Fruit fly (Drosophila melanogaster): Measurements from ENCODE around the gene Flad2.
"Not testable (repeated sequence)": the region's sequence is repeated elsewhere in the genome, so short reads cannot be mapped to it uniquely, and the experiment has no call there.

The Flad2 gene

dm6 chr2L:13436791-13437190 is 24.5 kb downstream of the Flad2 start:
- TF ChIP-seq fru (GFP tag; optimal IDR thresholded peaks at IDR 0.05) (peak; percentile 44), OdsH (GFP tag; optimal IDR thresholded peaks at IDR 0.05) (no peak), h (GFP tag; optimal IDR thresholded peaks at IDR 0.05) (peak; percentile 82), Rel (GFP tag; optimal IDR thresholded peaks at IDR 0.05) (no peak), Rel (tag; optimal IDR thresholded peaks at IDR 0.05) (peak; percentile 10), Hr83 (GFP tag; optimal IDR thresholded peaks at IDR 0.05; ENCODE audit: poor library complexity, severe bottlenecking) (peak; percentile 28)

dm6 chr2L:13445249-13445846 is 33.0 kb downstream of the Flad2 start, which contains the start of gene Hacd2:
Hacd2 (minus strand) TSS chr2L:13445651.
- TF ChIP-seq sv (GFP tag; optimal IDR thresholded peaks at IDR 0.05) (peak; percentile 52), Hr83 (GFP tag; optimal IDR thresholded peaks at IDR 0.05; ENCODE audit: poor library complexity, severe bottlenecking) (peak; percentile 25), psq (GFP tag; optimal IDR thresholded peaks at IDR 0.05) (peak; percentile 16), HLH106 (tag; optimal IDR thresholded peaks at IDR 0.05) (peak; percentile 33), Vsx2 (GFP tag; optimal IDR thresholded peaks at IDR 0.05; ENCODE audit: partially characterized antibody) (no peak), foxo (GFP tag; optimal IDR thresholded peaks at IDR 0.05) (peak in 1 of 2 experiments; percentile 34), Sp1 (GFP tag; optimal IDR thresholded peaks at IDR 0.05) (no peak), h (GFP tag; optimal IDR thresholded peaks at IDR 0.05) (peak; percentile 25), rgr (GFP tag; optimal IDR thresholded peaks at IDR 0.05) (peak; percentile 39), Jra (GFP tag; optimal IDR thresholded peaks at IDR 0.05) (no peak), pan (optimal IDR thresholded peaks at IDR 0.05) (no peak), Hnf4 (GFP tag; optimal IDR thresholded peaks at IDR 0.05) (peak; percentile 77)

dm6 chr2L:13449397-13449796 is 37.1 kb downstream of the Flad2 start, which contains the start of gene Hsp60D:
Hsp60D (minus strand) TSS chr2L:13449497.
- TF ChIP-seq CG32264, Sp1, Jra (GFP tag; optimal IDR thresholded peaks at IDR 0.05): not testable (repeated sequence)

dm6 chr2L:13457037-13457547 is 44.8 kb downstream of the Flad2 start, which contains the start of gene CG42809:
CG42809 (plus strand) TSS chr2L:13457497.
- TF ChIP-seq sv (GFP tag; optimal IDR thresholded peaks at IDR 0.05), result no peak
- no peak for TF ChIP-seq brk (GFP tag; optimal IDR thresholded peaks at IDR 0.05)
- peak; percentile 12 for TF ChIP-seq Dfd (GFP tag; optimal IDR thresholded peaks at IDR 0.05)

dm6 chr2L:13458991-13459731 is 46.8 kb downstream of the Flad2 start, which contains the start of gene CG42810:
CG42810 (plus strand) TSS chr2L:13459681.
- peak; percentile 11 for TF ChIP-seq Myc (optimal IDR thresholded peaks at IDR 0.05)
- no peak for TF ChIP-seq CG9705 (GFP tag; optimal IDR thresholded peaks at IDR 0.05)
- no peak for TF ChIP-seq Hnf4 (GFP tag; optimal IDR thresholded peaks at IDR 0.05)
- no peak for TF ChIP-seq Dif (GFP tag; optimal IDR thresholded peaks at IDR 0.05; ENCODE audit: partially characterized antibody)
- TF ChIP-seq jim (GFP tag; optimal IDR thresholded peaks at IDR 0.05), result no peak
- TF ChIP-seq Rel (GFP tag; optimal IDR thresholded peaks at IDR 0.05), result no peak
- TF ChIP-seq Rel (tag; optimal IDR thresholded peaks at IDR 0.05), result no peak

- no peak for TF ChIP-seq sv (GFP tag; optimal IDR thresholded peaks at IDR 0.05)
- no peak for TF ChIP-seq rgr (GFP tag; optimal IDR thresholded peaks at IDR 0.05)
- no peak for TF ChIP-seq psq (GFP tag; optimal IDR thresholded peaks at IDR 0.05)
- no peak for TF ChIP-seq CG32264 (GFP tag; optimal IDR thresholded peaks at IDR 0.05)
- no peak for TF ChIP-seq N (GFP tag; optimal IDR thresholded peaks at IDR 0.05)
- TF ChIP-seq Dif (GFP tag; optimal IDR thresholded peaks at IDR 0.05; ENCODE audit: partially characterized antibody), result no peak
- no peak for TF ChIP-seq Myc (optimal IDR thresholded peaks at IDR 0.05)
- TF ChIP-seq dl (GFP tag; optimal IDR thresholded peaks at IDR 0.05; ENCODE audit: insufficient read depth in 1 of 2, partially characterized antibody in 2 of 2), result no peak
- no peak for TF ChIP-seq Hr83 (GFP tag; optimal IDR thresholded peaks at IDR 0.05; ENCODE audit: poor library complexity, severe bottlenecking)
- no peak for TF ChIP-seq Jra (GFP tag; optimal IDR thresholded peaks at IDR 0.05)
- TF ChIP-seq br (GFP tag; optimal IDR thresholded peaks at IDR 0.05), result no peak
- no peak for TF ChIP-seq Hnf4 (GFP tag; optimal IDR thresholded peaks at IDR 0.05)
- peak; percentile 50 for TF ChIP-seq fru (GFP tag; optimal IDR thresholded peaks at IDR 0.05)
- no peak for TF ChIP-seq sage (GFP tag; optimal IDR thresholded peaks at IDR 0.05)
- TF ChIP-seq pan (optimal IDR thresholded peaks at IDR 0.05), result no peak
- peak; percentile 30 for TF ChIP-seq ey (GFP tag; optimal IDR thresholded peaks at IDR 0.05)
- TF ChIP-seq Dfd (GFP tag; optimal IDR thresholded peaks at IDR 0.05), result no peak
- TF ChIP-seq HLH106 (tag; optimal IDR thresholded peaks at IDR 0.05), result peak; percentile 35
- TF ChIP-seq foxo (GFP tag; optimal IDR thresholded peaks at IDR 0.05), result peak in 1 of 2 experiments; percentile 31
- no peak for TF ChIP-seq Mio (GFP tag; optimal IDR thresholded peaks at IDR 0.05)
- no peak for TF ChIP-seq dmrt93B (GFP tag; optimal IDR thresholded peaks at IDR 0.05)
- no peak for TF ChIP-seq woc (GFP tag; optimal IDR thresholded peaks at IDR 0.05)
- no peak for TF ChIP-seq Hr78 (GFP tag; optimal IDR thresholded peaks at IDR 0.05)
Observed at dm6 chr2L:13460911-13461866, 48.9 kb downstream of the Flad2 start, which contains the start of gene CG46308. CG46308 (plus strand) TSS chr2L:13461774.
